Worm (Caenorhabditis elegans): Measurements from ENCODE around the gene F28C10.3.

F28C10.3 gene

ce11 chrX:530909-531308 lies 4.7 kb downstream of the F28C10.3 start, which contains the start of gene B0310.6 (continued):
- no peak for TF ChIP-seq snpc-1.3 (tag; optimal IDR thresholded peaks at IDR 0.05; ENCODE audit: insufficient read depth)
- no peak for TF ChIP-seq F33H1.4 (GFP tag; IDR thresholded peaks at IDR 0.05)

- TF ChIP-seq nhr-80 (tag; optimal IDR thresholded peaks at IDR 0.05): peak; percentile 70
- TF ChIP-seq attf-6 (GFP tag; IDR thresholded peaks at IDR 0.05): no peak
These were observed 5.6 kb downstream of the F28C10.3 start, which contains the start of gene ugt-46 for ce11 chrX:530011-530410. Gene ugt-46 (minus strand): TSS chrX:530289.

ce11 chrX:529386-529785 lies 6.2 kb downstream of the F28C10.3 start:
- no peak for TF ChIP-seq B0019.2 (GFP tag; conservative IDR thresholded peaks at IDR 0.05)
- TF ChIP-seq ets-4 (GFP tag; optimal IDR thresholded peaks at IDR 0.05): no peak
- no peak for TF ChIP-seq hmg-20 (GFP tag; IDR thresholded peaks at IDR 0.05)
- TF ChIP-seq dpl-1 (GFP tag; optimal IDR thresholded peaks at IDR 0.05): no peak
- no peak for TF ChIP-seq lin-54 (GFP tag; optimal IDR thresholded peaks at IDR 0.05)
- TF ChIP-seq F22D6.2 (tag; optimal IDR thresholded peaks at IDR 0.05): no peak
- TF ChIP-seq aptf-3 (GFP tag; IDR thresholded peaks at IDR 0.05): no peak
- TF ChIP-seq dox-1 (GFP tag; IDR thresholded peaks at IDR 0.05): no peak
- no peak for TF ChIP-seq F37B4.10 (GFP tag; IDR thresholded peaks at IDR 0.05)
- no peak for TF ChIP-seq nfya-1 (tag; optimal IDR thresholded peaks at IDR 0.05; ENCODE audit: borderline replicate concordance, insufficient read depth)
- TF ChIP-seq ceh-58 (GFP tag; IDR thresholded peaks at IDR 0.05): no peak
- no peak for TF ChIP-seq ama-1 (optimal IDR thresholded peaks at IDR 0.05)
- no peak for TF ChIP-seq ama-1 (GFP tag; optimal IDR thresholded peaks at IDR 0.05)
- TF ChIP-seq rec-8 (tag; optimal IDR thresholded peaks at IDR 0.05): no peak
- no peak for TF ChIP-seq let-526 (GFP tag; IDR thresholded peaks at IDR 0.05)
- no peak for TF ChIP-seq F57C9.4 (tag; optimal IDR thresholded peaks at IDR 0.05)

- TF ChIP-seq lir-1 (GFP tag; conservative IDR thresholded peaks at IDR 0.05) (no peak), zfh-2 (GFP tag; conservative IDR thresholded peaks at IDR 0.05) (peak; percentile 61; the same call in 1 of the 2 replicates), unc-62 (GFP tag; optimal IDR thresholded peaks at IDR 0.05) (no peak), nhr-120 (GFP tag; IDR thresholded peaks at IDR 0.05) (no peak)
These were observed 6.9 kb downstream of the F28C10.3 start for ce11 chrX:528761-529160.

ce11 chrX:527663-528062 lies 8.0 kb downstream of the F28C10.3 start:
- TF ChIP-seq rcor-1 (GFP tag; IDR thresholded peaks at IDR 0.05) (no peak), mel-28 (tag; optimal IDR thresholded peaks at IDR 0.05; ENCODE audit: borderline replicate concordance) (no peak), B0035.1 (tag; optimal IDR thresholded peaks at IDR 0.05) (no peak), K12H6.12 (tag; optimal IDR thresholded peaks at IDR 0.05) (no peak), xnd-1 (tag; optimal IDR thresholded peaks at IDR 0.05) (no peak), snpc-1.1 (tag; optimal IDR thresholded peaks at IDR 0.05; ENCODE audit: insufficient read depth) (no peak)

- no peak for TF ChIP-seq somi-1 (GFP tag; optimal IDR thresholded peaks at IDR 0.05)
- no peak for TF ChIP-seq B0261.1 (tag; optimal IDR thresholded peaks at IDR 0.05)
- TF ChIP-seq aptf-3 (GFP tag; IDR thresholded peaks at IDR 0.05): no peak
- TF ChIP-seq T26A5.8 (tag; optimal IDR thresholded peaks at IDR 0.05): no peak
- TF ChIP-seq tbx-9 (tag; optimal IDR thresholded peaks at IDR 0.05; ENCODE audit: borderline replicate concordance): no peak
- TF ChIP-seq lin-35 (GFP tag; optimal IDR thresholded peaks at IDR 0.05): no peak
- no peak for TF ChIP-seq lsy-27 (tag; optimal IDR thresholded peaks at IDR 0.05; ENCODE audit: borderline replicate concordance, insufficient read depth)
These were observed 11.1 kb downstream of the F28C10.3 start for ce11 chrX:524498-524897.

All from whole organism, young adult.